Worm (Caenorhabditis elegans) whole organism, L4 larva: ENCODE data around the gene dsb-2.

Source experiments
- F10B5.3 ChIP-seq: sonication (generic microtip); optimal IDR thresholded peaks from 2 replicates; lab custom pipeline; 2016; ENCODE audit warnings: mild to moderate bottlenecking, missing genetic modification characterization, missing compliant biosample characterization
- T26A8.4 ChIP-seq: fragments of 200-800 bp; sonication (Bioruptor generic); IDR thresholded peaks from 2 replicates; pipeline ENCODE4 v1.3.6; 2022; ENCODE audit warnings: missing genetic modification characterization, missing compliant biosample characterization
- Y48G9A.11 ChIP-seq: fragments of 200-800 bp; sonication (Bioruptor generic); IDR thresholded peaks from 2 replicates; pipeline ENCODE4 v1.3.6; 2022; ENCODE audit warnings: missing genetic modification reagents, missing genetic modification characterization, missing compliant biosample characterization
- Y5F2A.4 ChIP-seq: fragments of 200-800 bp; sonication (Bioruptor generic); optimal IDR thresholded peaks from 2 replicates; lab custom pipeline; 2018; ENCODE audit warnings: mild to moderate bottlenecking, missing genetic modification characterization, missing compliant biosample characterization
- Y75B8A.6 ChIP-seq: fragments of 200-800 bp; sonication (Bioruptor generic); IDR thresholded peaks from 2 replicates; pipeline ENCODE4 v1.3.6; 2022; ENCODE audit warnings: missing genetic modification reagents, missing genetic modification characterization, missing compliant biosample characterization
- ceh-20 ChIP-seq: fragments of 200-800 bp; sonication (Bioruptor generic); IDR thresholded peaks from 2 replicates; pipeline ENCODE4 v1.3.6; 2022; ENCODE audit warnings: missing genetic modification reagents, missing genetic modification characterization, missing compliant biosample characterization
- ceh-32 ChIP-seq: sonication (generic microtip); optimal IDR thresholded peaks from 2 replicates; lab custom pipeline; 2016; ENCODE audit warnings: mild to moderate bottlenecking, missing genetic modification characterization, missing compliant biosample characterization; ENCODE audit not compliant: poor library complexity
- ceh-44 ChIP-seq: fragments of 200-800 bp; sonication (Bioruptor generic); IDR thresholded peaks from 2 replicates; pipeline ENCODE4 v1.3.6; 2022; ENCODE audit warnings: missing genetic modification reagents, missing genetic modification characterization, missing compliant biosample characterization
- ceh-62 ChIP-seq: sonication (generic microtip); optimal IDR thresholded peaks from 2 replicates; lab custom pipeline; 2017; ENCODE audit warnings: missing biosample characterization, missing genetic modification characterization
- daf-16 ChIP-seq, 3 experiments: sonication (generic microtip); optimal IDR thresholded peaks; 2 replicates each; lab custom pipeline; 2016 to 2017; ENCODE audit warnings: missing genetic modification characterization in 3 of 3, missing genetic modification reagents in 3 of 3, mild to moderate bottlenecking in 2 of 3, missing compliant biosample characterization in 2 of 3, missing biosample characterization in 1 of 3, moderate library complexity in 1 of 3
- daf-19 ChIP-seq: fragments of 200-800 bp; sonication (Bioruptor generic); conservative IDR thresholded peaks from 2 replicates; pipeline ENCODE4 v1.3.6; 2022; ENCODE audit warnings: missing genetic modification characterization, missing compliant biosample characterization
- dmd-6 ChIP-seq: fragments of 200-800 bp; sonication (Bioruptor generic); IDR thresholded peaks from 2 replicates; pipeline ENCODE4 v1.3.6; 2022; ENCODE audit warnings: missing genetic modification reagents, missing genetic modification characterization, missing compliant biosample characterization
- dmd-9 ChIP-seq: fragments of 200-800 bp; sonication (Bioruptor generic); IDR thresholded peaks from 2 replicates; pipeline ENCODE4 v1.3.6; 2022; ENCODE audit warnings: missing genetic modification reagents, missing genetic modification characterization, missing compliant biosample characterization
- dpl-1 ChIP-seq: fragments of 150-350 bp; optimal IDR thresholded peaks from 2 replicates; lab custom pipeline; 2014; ENCODE audit warnings: missing biosample characterization, missing genetic modification reagents, missing genetic modification characterization
- dve-1 ChIP-seq: sonication (generic microtip); optimal IDR thresholded peaks from 2 replicates; lab custom pipeline; 2017; ENCODE audit warnings: antibody characterized with exemption, mild to moderate bottlenecking, missing genetic modification characterization, missing compliant biosample characterization; ENCODE audit not compliant: insufficient read depth
- egl-27 ChIP-seq: sonication (generic microtip); optimal IDR thresholded peaks from 3 replicates; lab custom pipeline; 2017; ENCODE audit warnings: missing biosample characterization, missing genetic modification reagents, missing genetic modification characterization
- fkh-10 ChIP-seq: fragments of 150-350 bp; optimal IDR thresholded peaks from 2 replicates; lab custom pipeline; 2014; ENCODE audit warnings: missing biosample characterization, missing genetic modification reagents, missing genetic modification characterization
- fos-1 ChIP-seq: fragments of 150-350 bp; optimal IDR thresholded peaks from 2 replicates; lab custom pipeline; 2014; ENCODE audit warnings: missing biosample characterization, missing genetic modification characterization
- hlh-11 ChIP-seq: fragments of 200-800 bp; sonication (Bioruptor generic); optimal IDR thresholded peaks from 2 replicates; lab custom pipeline; 2018; ENCODE audit warnings: mild to moderate bottlenecking, missing genetic modification characterization, missing compliant biosample characterization
- hmg-1.1 ChIP-seq: fragments of 200-800 bp; sonication (Bioruptor generic); IDR thresholded peaks from 2 replicates; pipeline ENCODE4 v1.3.6; 2022; ENCODE audit warnings: missing genetic modification reagents, missing genetic modification characterization, missing compliant biosample characterization
- lin-1 ChIP-seq: fragments of 200-800 bp; sonication (Bioruptor generic); IDR thresholded peaks from 2 replicates; pipeline ENCODE4 v1.3.6; 2022; ENCODE audit warnings: missing genetic modification reagents, missing genetic modification characterization, missing compliant biosample characterization
- lin-13 ChIP-seq: fragments of 150-350 bp; optimal IDR thresholded peaks from 2 replicates; lab custom pipeline; 2014; ENCODE audit warnings: missing biosample characterization, missing genetic modification reagents, missing genetic modification characterization
- lin-39 ChIP-seq: fragments of 150-350 bp; optimal IDR thresholded peaks from 2 replicates; lab custom pipeline; 2014; ENCODE audit warnings: missing biosample characterization, missing genetic modification reagents, missing genetic modification characterization
- madf-9 ChIP-seq: fragments of 200-800 bp; sonication (Bioruptor generic); conservative IDR thresholded peaks from 2 replicates; pipeline ENCODE4 v1.3.6; 2022; ENCODE audit warnings: missing genetic modification reagents, missing genetic modification characterization, missing compliant biosample characterization
- mdt-29 ChIP-seq: fragments of 200-800 bp; sonication (Bioruptor generic); IDR thresholded peaks from 2 replicates; pipeline ENCODE4 v1.3.6; 2022; ENCODE audit warnings: missing genetic modification reagents, missing genetic modification characterization, missing compliant biosample characterization
- mxl-2 ChIP-seq: fragments of 200-800 bp; sonication (Bioruptor generic); conservative IDR thresholded peaks from 2 replicates; pipeline ENCODE4 v1.3.6; 2022; ENCODE audit warnings: missing genetic modification reagents, missing genetic modification characterization, missing compliant biosample characterization
- mxl-3 ChIP-seq: fragments of 200-800 bp; sonication (Bioruptor generic); optimal IDR thresholded peaks from 2 replicates; lab custom pipeline; 2018; ENCODE audit warnings: mild to moderate bottlenecking, missing genetic modification characterization, missing compliant biosample characterization
- nhr-102 ChIP-seq: sonication (generic microtip); optimal IDR thresholded peaks from 2 replicates; lab custom pipeline; 2016; ENCODE audit warnings: mild to moderate bottlenecking, missing genetic modification characterization, moderate library complexity, missing compliant biosample characterization
- nhr-237 ChIP-seq: sonication (generic microtip); optimal IDR thresholded peaks from 2 replicates; lab custom pipeline; 2017; ENCODE audit warnings: missing biosample characterization, missing genetic modification characterization
- nhr-41 ChIP-seq: fragments of 200-800 bp; sonication (Bioruptor generic); IDR thresholded peaks from 2 replicates; pipeline ENCODE4 v1.3.6; 2022; ENCODE audit warnings: missing genetic modification reagents, missing genetic modification characterization, missing compliant biosample characterization
- nhr-48 ChIP-seq: sonication (generic microtip); optimal IDR thresholded peaks from 2 replicates; lab custom pipeline; 2016; ENCODE audit warnings: mild to moderate bottlenecking, missing genetic modification characterization, missing compliant biosample characterization
- nhr-6 ChIP-seq: fragments of 150-350 bp; optimal IDR thresholded peaks from 2 replicates; lab custom pipeline; 2014; ENCODE audit warnings: missing biosample characterization, missing genetic modification characterization
- nhr-77 ChIP-seq: fragments of 150-350 bp; optimal IDR thresholded peaks from 2 replicates; lab custom pipeline; 2014; ENCODE audit warnings: missing biosample characterization, missing genetic modification characterization
- pha-4 ChIP-seq, 2 experiments: fragments of 150-350 bp in 1 of 2; fragments of 200-800 bp in 1 of 2; sonication (Bioruptor generic) in 1 of 2; IDR thresholded peaks in 1 of 2; optimal IDR thresholded peaks in 1 of 2; 2 replicates each; pipeline versions ENCODE4 v1.3.6 to Lab custom; 2014 to 2022; ENCODE audit warnings: missing genetic modification characterization in 2 of 2, missing genetic modification reagents in 2 of 2, missing biosample characterization in 1 of 2, missing compliant biosample characterization in 1 of 2
- saeg-2 ChIP-seq: fragments of 200-800 bp; sonication (Bioruptor generic); IDR thresholded peaks from 2 replicates; pipeline ENCODE4 v1.3.6; 2022; ENCODE audit warnings: missing genetic modification reagents, missing genetic modification characterization, missing compliant biosample characterization
- set-16 ChIP-seq: fragments of 200-800 bp; sonication (Bioruptor generic); IDR thresholded peaks from 2 replicates; pipeline ENCODE4 v1.3.6; 2022; ENCODE audit warnings: missing genetic modification reagents, missing genetic modification characterization, missing compliant biosample characterization
- snpc-1.2 ChIP-seq: fragments of 200-800 bp; sonication (Bioruptor generic); IDR thresholded peaks from 2 replicates; pipeline ENCODE4 v1.3.6; 2022; ENCODE audit warnings: missing genetic modification reagents, missing genetic modification characterization, missing compliant biosample characterization
- spr-3 ChIP-seq: fragments of 200-800 bp; sonication (Bioruptor generic); optimal IDR thresholded peaks from 2 replicates; lab custom pipeline; 2018; ENCODE audit warnings: mild to moderate bottlenecking, missing genetic modification characterization, missing compliant biosample characterization
- tag-97 ChIP-seq: fragments of 200-800 bp; sonication (Bioruptor generic); IDR thresholded peaks from 2 replicates; pipeline ENCODE4 v1.3.6; 2022; ENCODE audit warnings: missing genetic modification characterization, missing compliant biosample characterization
- unc-130 ChIP-seq: sonication (generic microtip); optimal IDR thresholded peaks from 2 replicates; lab custom pipeline; 2016; ENCODE audit warnings: missing genetic modification reagents, missing genetic modification characterization, missing compliant biosample characterization
- unc-39 ChIP-seq: sonication (generic microtip); optimal IDR thresholded peaks from 2 replicates; lab custom pipeline; 2017; ENCODE audit warnings: missing biosample characterization, missing genetic modification characterization
- zag-1 ChIP-seq: fragments of 150-350 bp; optimal IDR thresholded peaks from 2 replicates; lab custom pipeline; 2014; ENCODE audit warnings: missing biosample characterization, missing genetic modification characterization
- zfp-2 ChIP-seq: sonication (generic microtip); optimal IDR thresholded peaks from 2 replicates; lab custom pipeline; 2016; ENCODE audit warnings: mild to moderate bottlenecking, missing genetic modification characterization, missing compliant biosample characterization
- zfp-3 ChIP-seq: fragments of 200-800 bp; sonication (Bioruptor generic); conservative IDR thresholded peaks from 2 replicates; pipeline ENCODE4 v1.3.6; 2022; ENCODE audit warnings: missing genetic modification reagents, missing genetic modification characterization, missing compliant biosample characterization
- zip-11 ChIP-seq: fragments of 200-800 bp; sonication (Bioruptor generic); IDR thresholded peaks from 2 replicates; pipeline ENCODE4 v1.3.6; 2022; ENCODE audit warnings: missing genetic modification characterization, missing compliant biosample characterization
- zip-2 ChIP-seq: fragments of 150-350 bp; optimal IDR thresholded peaks from 2 replicates; lab custom pipeline; 2014; ENCODE audit warnings: missing biosample characterization, missing genetic modification characterization
- ztf-11 ChIP-seq: fragments of 150-350 bp; optimal IDR thresholded peaks from 2 replicates; lab custom pipeline; 2014; ENCODE audit warnings: missing biosample characterization, missing genetic modification characterization
- ztf-7 ChIP-seq: fragments of 150-350 bp; optimal IDR thresholded peaks from 2 replicates; lab custom pipeline; 2014; ENCODE audit warnings: missing biosample characterization, missing genetic modification characterization

Gene dsb-2

ce11 chrII:14407332-14408270 is 3.3 kb upstream of the dsb-2 start (continued):
- TF ChIP-seq daf-16 (GFP tag; optimal IDR thresholded peaks at IDR 0.05; lab: Kevin White, UChicago) (no peak), daf-16 (tag; optimal IDR thresholded peaks at IDR 0.05; lab: Kevin White, UChicago) (peak; percentile 43), nhr-102 (tag; lab: Kevin White, UChicago) (peak; percentile 70), fkh-10 (GFP tag; lab: Kevin White, UChicago) (no peak), nhr-48 (peak; percentile 27), zfp-3 (GFP tag; lab: Robert Waterston, UW) (peak; percentile 86), ztf-11 (tag; lab: Kevin White, UChicago) (no peak), zip-2 (tag; lab: Kevin White, UChicago) (peak; percentile 38), fos-1 (tag; lab: Kevin White, UChicago) (no peak), ztf-7 (tag; lab: Kevin White, UChicago) (peak; percentile 56), zip-11 (0 out of 2 replicates have a peak, but pooled peaks have one; percentile 5), F10B5.3 (tag; lab: Kevin White, UChicago) (peak; percentile 47), ceh-32 (tag; lab: Kevin White, UChicago) (no peak), egl-27 (tag; lab: Kevin White, UChicago) (no peak), ceh-62 (tag; lab: Kevin White, UChicago) (no peak), ceh-44 (no peak), lin-1 (GFP tag; lab: Robert Waterston, UW) (peak; percentile 54; the same call in 1 of the 2 replicates), Y48G9A.11 (GFP tag; lab: Robert Waterston, UW) (no peak), unc-39 (tag; lab: Kevin White, UChicago) (no peak), hlh-11 (tag; lab: Kevin White, UChicago) (peak; percentile 63), dpl-1 (GFP tag; lab: Kevin White, UChicago) (peak; percentile 31), zfp-2 (tag; lab: Kevin White, UChicago) (no peak), Y75B8A.6 (GFP tag; lab: Robert Waterston, UW) (no peak), saeg-2 (GFP tag; lab: Robert Waterston, UW) (peak; percentile 76), hmg-1.1 (GFP tag; lab: Robert Waterston, UW) (peak; percentile 7; the same call in 1 of the 2 replicates), pha-4 (GFP tag; IDR thresholded peaks at IDR 0.05; lab: Robert Waterston, UW) (peak; percentile 75; the same call in 1 of the 2 replicates), pha-4 (tag; optimal IDR thresholded peaks at IDR 0.05; lab: Kevin White, UChicago) (peak; percentile 68), snpc-1.2 (GFP tag; lab: Robert Waterston, UW) (0 out of 2 replicates have a peak, but pooled peaks have one; percentile 40), zag-1 (tag; lab: Kevin White, UChicago) (no peak), madf-9 (GFP tag; lab: Robert Waterston, UW) (no peak), Y5F2A.4 (GFP tag; lab: Kevin White, UChicago) (no peak), dmd-6 (GFP tag; lab: Robert Waterston, UW) (no peak), spr-3 (no peak), nhr-237 (tag; lab: Kevin White, UChicago) (no peak), mxl-2 (GFP tag; lab: Robert Waterston, UW) (no peak), tag-97 (GFP tag; lab: Robert Waterston, UW) (no peak), set-16 (GFP tag; lab: Robert Waterston, UW) (no peak), nhr-41 (GFP tag; lab: Robert Waterston, UW) (no peak), nhr-77 (tag; lab: Kevin White, UChicago) (peak; percentile 68), T26A8.4 (GFP tag; lab: Robert Waterston, UW) (peak; percentile 95), unc-130 (no peak), daf-19 (GFP tag; lab: Robert Waterston, UW) (no peak), ceh-20 (GFP tag; lab: Robert Waterston, UW) (no peak), dve-1 (tag; lab: Kevin White, UChicago) (peak; percentile 74), lin-13 (GFP tag; lab: Kevin White, UChicago) (no peak), mxl-3 (GFP tag; lab: Kevin White, UChicago) (peak; percentile 32), dmd-9 (no peak), lin-39 (tag; lab: Kevin White, UChicago) (no peak), mdt-29 (GFP tag; lab: Robert Waterston, UW) (0 out of 2 replicates have a peak, but pooled peaks have one; percentile 14), nhr-6 (tag; lab: Kevin White, UChicago) (peak; percentile 17)
